Fruit fly (Drosophila melanogaster): ENCODE data around the gene Act5C.
A peak's percentile ranks its signal among the peaks of the same experiment; 100 is the strongest.

Act5C gene

dm6 chrX:5901628-5902213, 1.1 kb downstream of the Act5C start (continued):
- no peak for TF ChIP-seq Dref (GFP tag; IDR thresholded peaks at IDR 0.05)
- peak; percentile 29 for TF ChIP-seq CG9876 (GFP tag; optimal IDR thresholded peaks at IDR 0.05)
- TF ChIP-seq bsh (GFP tag; optimal IDR thresholded peaks at IDR 0.05): no peak
- no peak for TF ChIP-seq Camta (GFP tag; optimal IDR thresholded peaks at IDR 0.05)
- no peak for TF ChIP-seq jing (GFP tag; optimal IDR thresholded peaks at IDR 0.05)
- TF ChIP-seq tap (tag; optimal IDR thresholded peaks at IDR 0.05): peak; percentile 11
- no peak for TF ChIP-seq CG32772 (GFP tag; IDR thresholded peaks at IDR 0.05)
- TF ChIP-seq tll (GFP tag; optimal IDR thresholded peaks at IDR 0.05): peak in 1 of 2 experiments; percentile 6
- TF ChIP-seq wdn (GFP tag; IDR thresholded peaks at IDR 0.05): peak; percentile 9; the same call in 1 of the 2 replicates
- TF ChIP-seq Sry-β (GFP tag; optimal IDR thresholded peaks at IDR 0.05): no peak
- peak; percentile 0 for TF ChIP-seq CG8944 (GFP tag; optimal IDR thresholded peaks at IDR 0.05)
- TF ChIP-seq nmo (GFP tag; optimal IDR thresholded peaks at IDR 0.05): no peak
- peak; percentile 39 for TF ChIP-seq CG10431 (GFP tag; optimal IDR thresholded peaks at IDR 0.05)
- no peak for TF ChIP-seq ttk (GFP tag; IDR thresholded peaks at IDR 0.05)
- no peak for TF ChIP-seq CG13424 (tag; optimal IDR thresholded peaks at IDR 0.05)
- peak; percentile 11; the same call in 1 of the 2 replicates for TF ChIP-seq amos (GFP tag; IDR thresholded peaks at IDR 0.05; ENCODE audit: partially characterized antibody)
- no peak for TF ChIP-seq CG1233 (GFP tag; optimal IDR thresholded peaks at IDR 0.05)
- peak; percentile 4 for TF ChIP-seq CG2712 (tag; optimal IDR thresholded peaks at IDR 0.05)
- TF ChIP-seq CG6272 (GFP tag; IDR thresholded peaks at IDR 0.05): 0 out of 2 replicates have a peak, but pooled peaks have one; percentile 15
- TF ChIP-seq pnt (GFP tag; optimal IDR thresholded peaks at IDR 0.05): no peak
- TF ChIP-seq E2f2 (GFP tag; IDR thresholded peaks at IDR 0.05): no peak
- TF ChIP-seq CG16863 (GFP tag; optimal IDR thresholded peaks at IDR 0.05): no peak
- TF ChIP-seq Gsc (GFP tag; IDR thresholded peaks at IDR 0.05): no peak
- TF ChIP-seq Fer3 (tag; optimal IDR thresholded peaks at IDR 0.05): no peak
- no peak for TF ChIP-seq CG10274 (GFP tag; optimal IDR thresholded peaks at IDR 0.05)
- peak; percentile 45 for TF ChIP-seq Nf-YC (tag; optimal IDR thresholded peaks at IDR 0.05)
- no peak for TF ChIP-seq crc (GFP tag; optimal IDR thresholded peaks at IDR 0.05)
- peak; percentile 62 for TF ChIP-seq phol (tag; optimal IDR thresholded peaks at IDR 0.05)
- no peak for TF ChIP-seq CG1647 (GFP tag; optimal IDR thresholded peaks at IDR 0.05)
- no peak for TF ChIP-seq CG10565 (GFP tag; optimal IDR thresholded peaks at IDR 0.05)
- no peak for TF ChIP-seq vnd (GFP tag; IDR thresholded peaks at IDR 0.05; ENCODE audit: partially characterized antibody)
- TF ChIP-seq CG12071 (GFP tag; optimal IDR thresholded peaks at IDR 0.05): no peak
- no peak for TF ChIP-seq CG15011 (GFP tag; optimal IDR thresholded peaks at IDR 0.05)
- no peak for TF ChIP-seq CG10147 (GFP tag; optimal IDR thresholded peaks at IDR 0.05)
- TF ChIP-seq CG3281 (GFP tag; optimal IDR thresholded peaks at IDR 0.05): no peak
- TF ChIP-seq Awh (GFP tag; IDR thresholded peaks at IDR 0.05): no peak
- TF ChIP-seq trem (tag; optimal IDR thresholded peaks at IDR 0.05): no peak
- no peak for TF ChIP-seq Hsf (GFP tag; optimal IDR thresholded peaks at IDR 0.05)
- TF ChIP-seq Dp (GFP tag; optimal IDR thresholded peaks at IDR 0.05): no peak
- TF ChIP-seq nom (GFP tag; optimal IDR thresholded peaks at IDR 0.05): peak; percentile 80
- no peak for TF ChIP-seq lola (GFP tag; optimal IDR thresholded peaks at IDR 0.05)
- TF ChIP-seq hkb (optimal IDR thresholded peaks at IDR 0.05): no peak
- TF ChIP-seq hkb (GFP tag; IDR thresholded peaks at IDR 0.05): 0 out of 2 replicates have a peak, but pooled peaks have one; percentile 27
- TF ChIP-seq YL-1 (GFP tag; optimal IDR thresholded peaks at IDR 0.05): peak; percentile 35
- TF ChIP-seq C15 (GFP tag; IDR thresholded peaks at IDR 0.05): no peak
- TF ChIP-seq Bteb2 (GFP tag; optimal IDR thresholded peaks at IDR 0.05): no peak
- TF ChIP-seq ATbp (GFP tag; optimal IDR thresholded peaks at IDR 0.05): no peak
- peak; percentile 43 for TF ChIP-seq CG13296 (GFP tag; optimal IDR thresholded peaks at IDR 0.05)
- no peak for TF ChIP-seq gt (GFP tag; IDR thresholded peaks at IDR 0.05)
- TF ChIP-seq Asciz (GFP tag; optimal IDR thresholded peaks at IDR 0.05): no peak

Measured in whole organism, embryonic.